Fruit fly (Drosophila melanogaster) whole organism, embryonic: ENCODE measurements around the gene Rpn1.

ENCODE experiments used
- Atf6 ChIP-seq: fragments of 200-800 bp; sonication (Bioruptor generic); IDR thresholded peaks from 2 replicates; pipeline ENCODE4 v1.3.6; 2022; ENCODE audit warnings: missing biosample characterization, missing genetic modification characterization
- CG10274 ChIP-seq: fragments of 200-800 bp; sonication (Bioruptor generic); optimal IDR thresholded peaks from 3 replicates; lab custom pipeline; 2017; ENCODE audit warnings: missing biosample characterization, mild to moderate bottlenecking, missing genetic modification characterization
- CG10959 ChIP-seq: fragments of 200-800 bp; sonication (Bioruptor generic); IDR thresholded peaks from 2 replicates; pipeline ENCODE4 v1.3.6; 2022; ENCODE audit warnings: missing biosample characterization, missing genetic modification characterization
- CG10979 ChIP-seq: fragments of 200-800 bp; sonication (Bioruptor generic); optimal IDR thresholded peaks from 2 replicates; lab custom pipeline; 2018; ENCODE audit warnings: missing biosample characterization, mild to moderate bottlenecking, missing genetic modification characterization, moderate library complexity
- CG11723 ChIP-seq: fragments of 200-800 bp; sonication (Bioruptor generic); optimal IDR thresholded peaks from 2 replicates; lab custom pipeline; 2017; ENCODE audit warnings: missing biosample characterization, mild to moderate bottlenecking, missing genetic modification characterization
- CG15011 ChIP-seq: fragments of 200-800 bp; sonication (Bioruptor generic); optimal IDR thresholded peaks from 3 replicates; lab custom pipeline; 2018; ENCODE audit warnings: missing biosample characterization, mild to moderate bottlenecking, missing genetic modification characterization
- CG15479 ChIP-seq: fragments of 200-800 bp; sonication (Bioruptor generic); optimal IDR thresholded peaks from 3 replicates; lab custom pipeline; 2019; ENCODE audit warnings: missing biosample characterization, mild to moderate bottlenecking, missing genetic modification characterization, moderate library complexity
- CG17385 ChIP-seq: fragments of 200-800 bp; sonication (Bioruptor generic); optimal IDR thresholded peaks from 3 replicates; lab custom pipeline; 2018; ENCODE audit warnings: missing biosample characterization, mild to moderate bottlenecking, missing genetic modification characterization
- CG18262 ChIP-seq: fragments of 200-800 bp; optimal IDR thresholded peaks from 3 replicates; lab custom pipeline; 2019; ENCODE audit warnings: missing biosample characterization, mild to moderate bottlenecking, missing genetic modification characterization, moderate library complexity
- CG1832 ChIP-seq: fragments of 200-800 bp; sonication (Bioruptor generic); optimal IDR thresholded peaks from 2 replicates; lab custom pipeline; 2017; ENCODE audit warnings: missing biosample characterization, mild to moderate bottlenecking, missing genetic modification characterization, inconsistent platforms
- CG31365 ChIP-seq: fragments of 200-800 bp; sonication (Bioruptor generic); optimal IDR thresholded peaks from 2 replicates; lab custom pipeline; 2018; ENCODE audit warnings: missing biosample characterization, mild to moderate bottlenecking, missing genetic modification characterization
- CG33557 ChIP-seq: fragments of 200-800 bp; sonication (Bioruptor generic); optimal IDR thresholded peaks from 2 replicates; lab custom pipeline; 2019; ENCODE audit warnings: missing biosample characterization, mild to moderate bottlenecking, missing genetic modification characterization, moderate library complexity
- CG8388 ChIP-seq: fragments of 200-800 bp; sonication (Bioruptor generic); optimal IDR thresholded peaks from 2 replicates; lab custom pipeline; 2019; ENCODE audit warnings: missing biosample characterization, mild to moderate bottlenecking, missing genetic modification characterization, moderate library complexity
- D ChIP-seq, 2 experiments: fragments of 200-800 bp in 1 of 2; fragments of >200 bp in 1 of 2; sonication (Bioruptor generic) in 1 of 2; optimal IDR thresholded peaks; 2 replicates in 1 of 2; 3 replicates in 1 of 2; lab custom pipeline; 2017; ENCODE audit warnings: mild to moderate bottlenecking in 1 of 2, missing biosample characterization in 1 of 2, missing genetic modification characterization in 1 of 2, missing genetic modification reagents in 1 of 2
- Drgx ChIP-seq: fragments of 200-800 bp; sonication (Bioruptor generic); IDR thresholded peaks from 2 replicates; pipeline ENCODE4 v1.3.6; 2022; ENCODE audit warnings: missing biosample characterization, missing genetic modification characterization
- E2f1 ChIP-seq: fragments of 200-800 bp; sonication (Bioruptor generic); IDR thresholded peaks from 2 replicates; pipeline ENCODE4 v1.3.6; 2022; ENCODE audit warnings: missing biosample characterization, missing genetic modification characterization
- ERR ChIP-seq: fragments of 200-800 bp; sonication (Bioruptor generic); optimal IDR thresholded peaks from 2 replicates; lab custom pipeline; 2016; ENCODE audit warnings: missing biosample characterization, missing genetic modification characterization
- Ets65A ChIP-seq: fragments of 200-800 bp; sonication (Bioruptor generic); peaks from one replicate; lab custom pipeline; 2016; ENCODE audit warnings: missing biosample characterization, missing genetic modification characterization
- H15 ChIP-seq: fragments of 200-800 bp; sonication (Bioruptor generic); IDR thresholded peaks from 3 replicates; pipeline ENCODE4 v1.3.6; 2022; ENCODE audit warnings: missing biosample characterization, missing genetic modification characterization
- HmgD ChIP-seq: fragments of 200-800 bp; sonication (Bioruptor generic); optimal IDR thresholded peaks from 3 replicates; lab custom pipeline; 2016; ENCODE audit warnings: missing biosample characterization, missing genetic modification characterization
- Lpt ChIP-seq: fragments of >200 bp; optimal IDR thresholded peaks from 2 replicates; lab custom pipeline; 2018; ENCODE audit warnings: missing biosample characterization, missing genetic modification characterization
- Mrtf ChIP-seq: fragments of 200-800 bp; sonication (Bioruptor generic); IDR thresholded peaks from 3 replicates; pipeline ENCODE4 v1.3.6; 2022; ENCODE audit warnings: missing biosample characterization, missing genetic modification characterization
- Poxn ChIP-seq: fragments of 200-800 bp; sonication (Bioruptor generic); IDR thresholded peaks from 2 replicates; pipeline ENCODE4 v1.3.6; 2022; ENCODE audit warnings: missing biosample characterization, missing genetic modification characterization
- Ptx1 ChIP-seq: fragments of 200-800 bp; sonication (Bioruptor generic); IDR thresholded peaks from 2 replicates; pipeline ENCODE4 v1.3.6; 2022; ENCODE audit warnings: missing biosample characterization, missing genetic modification characterization
- Rx ChIP-seq: fragments of 200-800 bp; sonication (Bioruptor generic); IDR thresholded peaks from 2 replicates; pipeline ENCODE4 v1.3.6; 2022; ENCODE audit warnings: missing biosample characterization, missing genetic modification characterization
- Six4 ChIP-seq: fragments of 200-800 bp; sonication (Bioruptor generic); optimal IDR thresholded peaks from 2 replicates; lab custom pipeline; 2016; ENCODE audit warnings: missing biosample characterization, missing genetic modification characterization
- Sry-β ChIP-seq: fragments of 200-800 bp; sonication (Bioruptor generic); optimal IDR thresholded peaks from 2 replicates; lab custom pipeline; 2018; ENCODE audit warnings: missing biosample characterization, mild to moderate bottlenecking, missing genetic modification characterization, moderate library complexity
- Sry-δ ChIP-seq: fragments of 200-800 bp; sonication (Bioruptor generic); optimal IDR thresholded peaks from 2 replicates; lab custom pipeline; 2016; ENCODE audit warnings: missing biosample characterization, missing genetic modification characterization
- Taf1 ChIP-seq: fragments of 200-800 bp; sonication (Bioruptor generic); IDR thresholded peaks from 2 replicates; pipeline ENCODE4 v1.3.6; 2022; ENCODE audit warnings: missing biosample characterization, missing genetic modification characterization
- Vsx1 ChIP-seq: fragments of 200-800 bp; sonication (Bioruptor generic); optimal IDR thresholded peaks from 2 replicates; lab custom pipeline; 2017; ENCODE audit warnings: missing biosample characterization, mild to moderate bottlenecking, missing genetic modification characterization, missing genetic modification reagents
- ase ChIP-seq: fragments of 200-800 bp; sonication (Bioruptor generic); IDR thresholded peaks from 3 replicates; pipeline ENCODE4 v1.3.6; 2022; ENCODE audit warnings: missing biosample characterization, missing genetic modification characterization
- bbx ChIP-seq: fragments of 200-800 bp; sonication (Bioruptor generic); IDR thresholded peaks from 2 replicates; pipeline ENCODE4 v1.3.6; 2022; ENCODE audit warnings: missing biosample characterization, missing genetic modification characterization; ENCODE audit not compliant: partially characterized antibody
- bowl ChIP-seq: fragments of 200-800 bp; sonication (Bioruptor generic); IDR thresholded peaks from 2 replicates; pipeline ENCODE4 v1.3.6; 2022; ENCODE audit warnings: missing biosample characterization, missing genetic modification characterization
- cwo ChIP-seq: fragments of 200-800 bp; sonication (Bioruptor generic); optimal IDR thresholded peaks from 3 replicates; lab custom pipeline; 2017; ENCODE audit warnings: missing biosample characterization, missing genetic modification characterization, mild to moderate bottlenecking, moderate library complexity, missing genetic modification reagents
- da ChIP-seq: fragments of 200-800 bp; sonication (Bioruptor generic); optimal IDR thresholded peaks from 2 replicates; lab custom pipeline; 2016; ENCODE audit warnings: missing biosample characterization, missing genetic modification characterization
- emc ChIP-seq: fragments of 200-800 bp; sonication (Bioruptor generic); optimal IDR thresholded peaks from 2 replicates; lab custom pipeline; 2016; ENCODE audit warnings: missing biosample characterization, missing genetic modification characterization
- eve ChIP-seq, 2 experiments: fragments of >200 bp; optimal IDR thresholded peaks; 2 replicates each; lab custom pipeline; 2017; ENCODE audit warnings: missing biosample characterization in 2 of 2, missing genetic modification characterization in 2 of 2
- gem ChIP-seq: fragments of 200-800 bp; sonication (Bioruptor generic); optimal IDR thresholded peaks from 2 replicates; lab custom pipeline; 2019; ENCODE audit warnings: missing biosample characterization, mild to moderate bottlenecking, missing genetic modification characterization, moderate library complexity
- gro ChIP-seq: fragments of 200-800 bp; sonication (Bioruptor generic); optimal IDR thresholded peaks from 2 replicates; lab custom pipeline; 2016; ENCODE audit warnings: missing biosample characterization, missing genetic modification characterization
- hbn ChIP-seq: fragments of 200-800 bp; sonication (Bioruptor generic); IDR thresholded peaks from 2 replicates; pipeline ENCODE4 v1.3.6; 2022; ENCODE audit warnings: missing biosample characterization, missing genetic modification characterization; ENCODE audit not compliant: partially characterized antibody
- klu ChIP-seq: fragments of 200-800 bp; sonication (Bioruptor generic); IDR thresholded peaks from 2 replicates; pipeline ENCODE4 v1.3.6; 2022; ENCODE audit warnings: missing biosample characterization, missing genetic modification characterization
- nau ChIP-seq: fragments of 200-800 bp; sonication (Bioruptor generic); optimal IDR thresholded peaks from 3 replicates; lab custom pipeline; 2017; ENCODE audit warnings: missing biosample characterization, mild to moderate bottlenecking, missing genetic modification characterization, missing genetic modification reagents
- pfk ChIP-seq: fragments of 200-800 bp; sonication (Bioruptor generic); optimal IDR thresholded peaks from 2 replicates; lab custom pipeline; 2018; ENCODE audit warnings: missing biosample characterization, mild to moderate bottlenecking, missing genetic modification characterization, moderate library complexity
- pzg ChIP-seq: fragments of 200-800 bp; sonication (Bioruptor generic); optimal IDR thresholded peaks from 3 replicates; lab custom pipeline; 2018; ENCODE audit warnings: missing biosample characterization, mild to moderate bottlenecking, missing genetic modification characterization, moderate library complexity
- ro ChIP-seq: fragments of 200-800 bp; sonication (Bioruptor generic); IDR thresholded peaks from 2 replicates; pipeline ENCODE4 v1.3.6; 2022; ENCODE audit warnings: missing biosample characterization, missing genetic modification characterization
- scrt ChIP-seq: fragments of 200-800 bp; sonication (Bioruptor generic); optimal IDR thresholded peaks from 2 replicates; lab custom pipeline; 2018; ENCODE audit warnings: missing biosample characterization, mild to moderate bottlenecking, missing genetic modification characterization, moderate library complexity
- sens-2 ChIP-seq: fragments of 200-800 bp; sonication (Bioruptor generic); IDR thresholded peaks from 2 replicates; pipeline ENCODE4 v1.3.6; 2022; ENCODE audit warnings: missing biosample characterization, missing genetic modification characterization
- sob ChIP-seq: fragments of 200-800 bp; sonication (Bioruptor generic); IDR thresholded peaks from 2 replicates; pipeline ENCODE4 v1.3.6; 2022; ENCODE audit warnings: missing biosample characterization, missing genetic modification characterization
- sug ChIP-seq: fragments of 200-800 bp; optimal IDR thresholded peaks from 2 replicates; lab custom pipeline; 2019; ENCODE audit warnings: missing biosample characterization, mild to moderate bottlenecking, missing genetic modification characterization, moderate library complexity
- usp ChIP-seq: fragments of >200 bp; optimal IDR thresholded peaks from 2 replicates; lab custom pipeline; 2017; ENCODE audit warnings: missing biosample characterization, missing genetic modification characterization

Rpn1 gene

DNA sequence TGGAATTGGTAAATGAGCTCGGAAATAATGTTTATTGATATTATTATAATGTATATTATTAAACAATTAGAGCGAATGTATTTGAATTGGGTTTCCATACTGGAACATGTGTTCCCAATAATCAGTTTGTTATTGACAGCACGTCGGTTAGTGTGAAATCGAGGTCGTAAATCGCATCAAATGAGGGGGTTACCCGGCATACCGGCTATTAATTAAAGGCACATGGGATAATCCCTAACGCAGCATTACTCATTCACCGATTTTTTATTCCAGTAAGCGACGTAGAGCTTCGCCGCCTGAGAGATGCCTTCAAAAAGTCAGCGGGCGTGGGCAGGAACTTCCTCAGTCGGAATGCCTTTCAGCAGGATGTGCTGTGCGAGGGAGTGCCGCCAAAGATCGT, 41.4 kb upstream of the Rpn1 start:
- peak; percentile 42 for TF ChIP-seq Ets65A (GFP tag; lab: Kevin White, UChicago)
- TF ChIP-seq ro: no peak

DNA sequence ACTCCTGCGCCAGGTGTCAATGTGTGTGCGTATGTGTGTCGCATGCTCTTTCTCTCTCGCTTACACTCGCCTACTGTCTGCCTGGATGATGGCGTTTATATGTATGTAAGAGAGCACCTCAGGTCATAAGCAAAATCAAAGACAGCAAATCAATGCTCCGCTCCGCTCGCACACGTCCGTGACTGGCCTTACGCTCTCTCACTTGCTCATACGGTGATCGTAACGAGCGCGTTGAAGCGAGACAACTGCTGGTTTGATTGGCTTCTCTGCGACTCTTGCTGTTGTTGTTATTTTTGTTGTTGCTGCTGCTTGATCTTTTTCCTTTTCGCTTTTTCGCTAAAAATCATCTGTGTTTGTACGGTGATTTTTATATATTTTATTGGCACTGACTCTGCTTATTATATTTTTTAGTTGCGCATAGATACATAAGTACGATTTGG, 19.3 kb upstream of the Rpn1 start:
- TF ChIP-seq H15 (GFP tag; lab: Robert Waterston, UW) (no peak), CG10979 (tag; lab: Kevin White, UChicago) (no peak), Drgx (GFP tag; lab: Robert Waterston, UW) (peak; percentile 64), CG18262 (tag; lab: Kevin White, UChicago) (no peak), sob (peak; percentile 32; the same call in 1 of the 2 replicates), E2f1 (GFP tag; lab: Robert Waterston, UW) (no peak), CG31365 (tag; lab: Kevin White, UChicago) (peak; percentile 3), scrt (GFP tag; lab: Kevin White, UChicago) (no peak), Sry-β (GFP tag; lab: Kevin White, UChicago) (no peak), Ptx1 (GFP tag; lab: Robert Waterston, UW) (no peak), Poxn (no peak), da (GFP tag; lab: Kevin White, UChicago) (peak; percentile 32), CG15479 (GFP tag; lab: Kevin White, UChicago) (peak; percentile 84), nau (GFP tag; lab: Kevin White, UChicago) (no peak), D (optimal IDR thresholded peaks at IDR 0.05; lab: Kevin White, UChicago) (peak; percentile 52), D (GFP tag; optimal IDR thresholded peaks at IDR 0.05; lab: Kevin White, UChicago) (no peak), klu (no peak), hbn (GFP tag; lab: Robert Waterston, UW) (no peak), HmgD (GFP tag; lab: Kevin White, UChicago) (no peak), eve (GFP tag; optimal IDR thresholded peaks at IDR 0.05; lab: Kevin White, UChicago) (no peak), sens-2 (peak; percentile 88), usp (no peak), CG15011 (GFP tag; lab: Kevin White, UChicago) (no peak), Lpt (GFP tag; lab: Kevin White, UChicago) (no peak), CG33557 (GFP tag; lab: Kevin White, UChicago) (peak; percentile 22), gem (tag; lab: Kevin White, UChicago) (no peak), Six4 (GFP tag; lab: Kevin White, UChicago) (no peak), Atf6 (GFP tag; lab: Robert Waterston, UW) (no peak), ase (GFP tag; lab: Robert Waterston, UW) (no peak), pzg (GFP tag; lab: Kevin White, UChicago) (no peak), Sry-δ (no peak), Taf1 (GFP tag; lab: Robert Waterston, UW) (no peak), pfk (GFP tag; lab: Kevin White, UChicago) (no peak), CG1832 (GFP tag; lab: Kevin White, UChicago) (peak; percentile 97), CG11723 (GFP tag; lab: Kevin White, UChicago) (no peak), Rx (GFP tag; lab: Robert Waterston, UW) (no peak), bowl (GFP tag; lab: Robert Waterston, UW) (no peak), CG10274 (GFP tag; lab: Kevin White, UChicago) (no peak), Vsx1 (GFP tag; lab: Kevin White, UChicago) (no peak), cwo (no peak), CG10959 (no peak), gro (GFP tag; lab: Kevin White, UChicago) (no peak), bbx (GFP tag; lab: Robert Waterston, UW) (no peak), Mrtf (GFP tag; lab: Robert Waterston, UW) (no peak), emc (no peak), ERR (GFP tag; lab: Kevin White, UChicago) (no peak), sug (tag; lab: Kevin White, UChicago) (no peak), CG17385 (GFP tag; lab: Kevin White, UChicago) (peak; percentile 19), CG8388 (no peak)
